Fruit fly (Drosophila melanogaster) whole organism, embryonic: ENCODE results near the gene lva.

Experiments used
- C15 ChIP-seq: fragments of 200-800 bp; sonication (Bioruptor generic); IDR thresholded peaks from 3 replicates; pipeline ENCODE4 v1.3.6; 2022; ENCODE audit warnings: missing biosample characterization, missing genetic modification characterization
- CG10979 ChIP-seq: fragments of 200-800 bp; sonication (Bioruptor generic); optimal IDR thresholded peaks from 2 replicates; lab custom pipeline; 2018; ENCODE audit warnings: missing biosample characterization, mild to moderate bottlenecking, missing genetic modification characterization, moderate library complexity
- CG30403 ChIP-seq: fragments of 200-800 bp; sonication (Bioruptor generic); optimal IDR thresholded peaks from 3 replicates; lab custom pipeline; 2016; ENCODE audit warnings: missing biosample characterization, missing genetic modification characterization
- CG4424 ChIP-seq: fragments of 200-800 bp; sonication (Bioruptor generic); optimal IDR thresholded peaks from 3 replicates; lab custom pipeline; 2016; ENCODE audit warnings: missing biosample characterization, missing genetic modification characterization
- exex ChIP-seq: fragments of 200-800 bp; sonication (Bioruptor generic); optimal IDR thresholded peaks from 4 replicates; lab custom pipeline; 2018; ENCODE audit warnings: missing biosample characterization, mild to moderate bottlenecking, missing genetic modification characterization, moderate library complexity

- TF ChIP-seq CG4424 (no peak), CG30403 (GFP tag; lab: Kevin White, UChicago) (peak; percentile 16), C15 (no peak), exex (tag; lab: Kevin White, UChicago) (no peak), CG10979 (tag; lab: Kevin White, UChicago) (peak; percentile 35)
Observed at dm6 chrX:3931669-3932068, 33.5 kb downstream of the lva start.
